Worm (Caenorhabditis elegans): ENCODE results near the gene cdk-4.

Gene cdk-4

DNA sequence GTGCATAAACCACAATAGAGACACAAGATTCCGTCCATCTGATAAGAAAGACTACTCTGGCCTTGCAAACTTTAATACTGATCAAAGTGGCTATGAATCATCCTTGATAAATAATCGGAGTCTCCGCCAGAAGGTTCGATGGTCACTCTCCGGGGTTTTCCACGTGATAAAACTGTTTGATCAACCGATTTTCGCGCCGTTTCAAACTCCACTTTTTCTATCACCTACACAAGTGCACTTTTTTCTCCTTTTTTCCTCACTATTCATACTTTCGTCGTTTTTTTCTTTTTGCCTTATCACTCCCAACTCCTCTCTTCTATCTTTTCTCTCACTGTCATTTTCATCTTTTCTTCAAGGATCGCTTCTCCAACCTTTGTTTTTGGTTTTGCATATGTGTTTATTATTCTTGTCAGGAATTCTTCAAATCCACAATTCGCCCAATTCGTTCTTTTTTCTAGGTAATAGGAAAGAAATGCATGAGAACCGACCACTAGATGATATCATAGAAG lies 10.0 kb upstream of the cdk-4 start, which contains the start of gene F18H3.4 (continued):
- TF ChIP-seq tra-1 (GFP tag; IDR thresholded peaks at IDR 0.05) (peak; percentile 62), ceh-28 (tag; optimal IDR thresholded peaks at IDR 0.05) (no peak), nhr-6 (tag; optimal IDR thresholded peaks at IDR 0.05) (peak; percentile 39), dmd-9 (GFP tag; IDR thresholded peaks at IDR 0.05) (no peak), nhr-25 (tag; optimal IDR thresholded peaks at IDR 0.05; ENCODE audit: borderline replicate concordance, insufficient read depth) (no peak), attf-4 (tag; optimal IDR thresholded peaks at IDR 0.05) (no peak), Y105C5A.15 (GFP tag; IDR thresholded peaks at IDR 0.05) (no peak), duxl-1 (tag; optimal IDR thresholded peaks at IDR 0.05; ENCODE audit: poor library complexity) (no peak), rbr-2 (tag; optimal IDR thresholded peaks at IDR 0.05) (no peak), nhr-10 (tag; optimal IDR thresholded peaks at IDR 0.05) (peak; percentile 65), ZK546.5 (tag; optimal IDR thresholded peaks at IDR 0.05) (no peak), Y48G9A.11 (GFP tag; IDR thresholded peaks at IDR 0.05) (no peak), madf-5 (GFP tag; IDR thresholded peaks at IDR 0.05) (no peak), nhr-48 (tag; optimal IDR thresholded peaks at IDR 0.05) (peak; percentile 91), ceh-82 (tag; optimal IDR thresholded peaks at IDR 0.05) (no peak), nhr-41 (GFP tag; IDR thresholded peaks at IDR 0.05) (peak; percentile 46; the same call in 1 of the 2 replicates), hif-1 (tag; optimal IDR thresholded peaks at IDR 0.05) (peak in 1 of 2 experiments; percentile 31), zfp-3 (GFP tag; conservative IDR thresholded peaks at IDR 0.05) (no peak), D1046.2 (GFP tag; IDR thresholded peaks at IDR 0.05) (no peak), hmg-1.1 (GFP tag; IDR thresholded peaks at IDR 0.05) (0 out of 2 replicates have a peak, but pooled peaks have one; percentile 19), F44E2.7 (GFP tag; IDR thresholded peaks at IDR 0.05) (no peak), mes-2 (tag; optimal IDR thresholded peaks at IDR 0.05; ENCODE audit: poor library complexity, severe bottlenecking) (peak; percentile 43), lin-39 (tag; optimal IDR thresholded peaks at IDR 0.05) (no peak), pha-4 (GFP tag; IDR thresholded peaks at IDR 0.05) (0 out of 2 replicates have a peak, but pooled peaks have one; percentile 20), pha-4 (tag; optimal IDR thresholded peaks at IDR 0.05) (peak; percentile 30), lin-1 (GFP tag; IDR thresholded peaks at IDR 0.05) (peak; percentile 50; the same call in 1 of the 2 replicates), ztf-11 (tag; optimal IDR thresholded peaks at IDR 0.05) (no peak), egl-43 (GFP tag; IDR thresholded peaks at IDR 0.05) (no peak), ceh-62 (tag; optimal IDR thresholded peaks at IDR 0.05) (no peak), egl-27 (tag; optimal IDR thresholded peaks at IDR 0.05) (no peak), daf-19 (GFP tag; conservative IDR thresholded peaks at IDR 0.05) (no peak)

DNA sequence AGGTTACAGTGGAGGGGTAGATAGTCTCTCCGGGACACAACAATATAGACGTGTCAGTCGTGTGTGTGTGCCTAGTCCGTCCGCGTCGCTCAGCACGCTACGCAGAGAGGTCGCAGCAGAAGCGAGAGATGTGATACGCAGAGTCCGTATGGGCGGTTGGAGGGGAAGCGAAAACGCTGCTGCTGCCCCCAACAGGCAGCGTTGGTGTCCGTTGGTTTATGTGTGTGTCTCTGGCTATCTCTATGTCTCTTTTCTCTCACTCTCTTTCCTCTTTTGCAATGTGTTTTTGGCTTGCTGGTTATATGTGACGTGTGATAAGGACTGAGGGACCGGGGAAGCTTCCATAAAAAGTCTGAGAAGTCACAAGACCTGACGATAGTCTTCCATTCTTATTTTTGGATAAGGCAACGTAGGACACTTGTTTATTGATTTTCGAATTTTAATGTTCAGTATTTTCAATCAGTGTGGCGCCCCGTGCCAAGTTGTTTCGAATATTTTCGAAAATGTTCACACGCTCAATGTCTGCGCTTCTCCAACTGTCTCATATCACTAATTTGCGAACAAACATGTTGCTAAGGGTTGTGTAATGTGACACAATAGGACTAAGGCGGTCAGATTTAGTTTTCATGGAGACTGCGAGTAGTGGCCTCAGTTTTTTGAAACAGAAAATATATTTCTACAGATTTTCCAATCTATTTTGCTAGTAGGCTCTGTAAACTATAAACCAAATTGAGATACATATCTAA lies 8.8 kb upstream of the cdk-4 start, which contains the start of gene pab-2:
TSS of gene pab-2 (minus strand) at position 69 of the 746 bp plus-strand sequence.
- TF ChIP-seq mes-2 (tag; optimal IDR thresholded peaks at IDR 0.05; ENCODE audit: poor library complexity, severe bottlenecking) (peak; percentile 59), dve-1 (tag; optimal IDR thresholded peaks at IDR 0.05; ENCODE audit: insufficient read depth) (peak; percentile 92), D1046.2 (GFP tag; IDR thresholded peaks at IDR 0.05) (0 out of 2 replicates have a peak, but pooled peaks have one; percentile 54), ceh-20 (GFP tag; IDR thresholded peaks at IDR 0.05) (peak; percentile 69; the same call in 1 of the 2 replicates), dmd-8 (GFP tag; IDR thresholded peaks at IDR 0.05) (0 out of 2 replicates have a peak, but pooled peaks have one; percentile 54), hmg-1.1 (GFP tag; IDR thresholded peaks at IDR 0.05) (peak; percentile 90), ctbp-1 (GFP tag; IDR thresholded peaks at IDR 0.05) (peak; percentile 68), mep-1 (tag; optimal IDR thresholded peaks at IDR 0.05) (peak; percentile 88), ztf-11 (tag; optimal IDR thresholded peaks at IDR 0.05) (no peak), set-16 (GFP tag; IDR thresholded peaks at IDR 0.05) (peak; percentile 81), unc-130 (GFP tag; optimal IDR thresholded peaks at IDR 0.05) (no peak), lsy-2 (tag; optimal IDR thresholded peaks at IDR 0.05) (peak; percentile 43 to 82), ceh-28 (tag; optimal IDR thresholded peaks at IDR 0.05) (no peak), dmd-6 (GFP tag; IDR thresholded peaks at IDR 0.05) (peak; percentile 91), nhr-77 (tag; optimal IDR thresholded peaks at IDR 0.05) (peak; percentile 54), ztf-7 (tag; optimal IDR thresholded peaks at IDR 0.05) (peak; percentile 28), nhr-41 (GFP tag; IDR thresholded peaks at IDR 0.05) (peak; percentile 77; the same call in 1 of the 2 replicates), lin-13 (GFP tag; optimal IDR thresholded peaks at IDR 0.05) (peak; percentile 41), hlh-30 (tag; optimal IDR thresholded peaks at IDR 0.05; ENCODE audit: insufficient read depth) (peak; percentile 93), egl-43 (GFP tag; IDR thresholded peaks at IDR 0.05) (peak; percentile 76), hlh-11 (tag; optimal IDR thresholded peaks at IDR 0.05) (peak; percentile 98), Y48G9A.11 (GFP tag; IDR thresholded peaks at IDR 0.05) (no peak), nhr-237 (tag; optimal IDR thresholded peaks at IDR 0.05) (no peak)

Measured in whole organism, L4 larva.